Fruit fly (Drosophila melanogaster) whole organism, prepupa: ENCODE data around the gene Vps15.

Experiments
- CG10669 ChIP-seq: fragments of 200-800 bp; sonication (Bioruptor generic); optimal IDR thresholded peaks from 3 replicates; lab custom pipeline; 2018; ENCODE audit warnings: missing biosample characterization, mild to moderate bottlenecking, missing genetic modification characterization, moderate library complexity
- CG11294 ChIP-seq: fragments of 200-800 bp; sonication (Bioruptor generic); IDR thresholded peaks from 2 replicates; pipeline ENCODE4 v1.3.6; 2022; ENCODE audit warnings: missing biosample characterization, missing genetic modification characterization
- CG11762 ChIP-seq: fragments of 200-800 bp; sonication (Bioruptor generic); optimal IDR thresholded peaks from 3 replicates; lab custom pipeline; 2016; ENCODE audit warnings: missing biosample characterization, missing genetic modification characterization; ENCODE audit not compliant: insufficient read depth
- CG11902 ChIP-seq: fragments of 200-800 bp; sonication (Bioruptor generic); optimal IDR thresholded peaks from 3 replicates; lab custom pipeline; 2016; ENCODE audit warnings: missing biosample characterization, missing genetic modification characterization
- CG15336 ChIP-seq: fragments of 200-800 bp; sonication (Bioruptor generic); IDR thresholded peaks from 2 replicates; pipeline ENCODE4 v1.3.6; 2022; ENCODE audit warnings: missing biosample characterization, missing genetic modification characterization
- CG3032 ChIP-seq: fragments of 200-800 bp; optimal IDR thresholded peaks from 2 replicates; lab custom pipeline; 2019; ENCODE audit warnings: missing biosample characterization, mild to moderate bottlenecking, missing genetic modification characterization, moderate library complexity
- CG31627 ChIP-seq: fragments of 200-800 bp; sonication (Bioruptor generic); optimal IDR thresholded peaks from 3 replicates; lab custom pipeline; 2016; ENCODE audit warnings: missing biosample characterization, missing genetic modification characterization
- CG32006 ChIP-seq: fragments of 200-800 bp; sonication (Bioruptor generic); optimal IDR thresholded peaks from 3 replicates; lab custom pipeline; 2017; ENCODE audit warnings: missing biosample characterization, mild to moderate bottlenecking, missing genetic modification characterization
- CG34406 ChIP-seq: fragments of 200-800 bp; sonication (Bioruptor generic); optimal IDR thresholded peaks from 3 replicates; lab custom pipeline; 2016; ENCODE audit warnings: missing biosample characterization, missing genetic modification characterization
- CG4318 ChIP-seq: fragments of 200-800 bp; sonication (Bioruptor generic); optimal IDR thresholded peaks from 3 replicates; lab custom pipeline; 2017; ENCODE audit warnings: missing biosample characterization, mild to moderate bottlenecking, missing genetic modification characterization
- CG6163 ChIP-seq: fragments of 200-800 bp; sonication (Bioruptor generic); IDR thresholded peaks from 3 replicates; pipeline ENCODE4 v1.3.6; 2022; ENCODE audit warnings: missing biosample characterization, missing genetic modification characterization
- CG6276 ChIP-seq: fragments of 200-800 bp; sonication (Bioruptor generic); optimal IDR thresholded peaks from 2 replicates; lab custom pipeline; 2017; ENCODE audit warnings: missing biosample characterization, mild to moderate bottlenecking, missing genetic modification characterization
- CG6792 ChIP-seq: fragments of 200-800 bp; sonication (Bioruptor generic); optimal IDR thresholded peaks from 3 replicates; lab custom pipeline; 2016; ENCODE audit warnings: missing biosample characterization, missing genetic modification characterization
- CG6808 ChIP-seq: fragments of 200-800 bp; sonication (Bioruptor generic); optimal IDR thresholded peaks from 3 replicates; lab custom pipeline; 2017; ENCODE audit warnings: missing biosample characterization, missing genetic modification characterization, mild to moderate bottlenecking, moderate library complexity, missing genetic modification reagents
- CG6854 ChIP-seq: fragments of 200-800 bp; sonication (Bioruptor generic); optimal IDR thresholded peaks from 2 replicates; lab custom pipeline; 2017; ENCODE audit warnings: missing biosample characterization, mild to moderate bottlenecking, missing genetic modification characterization
- CG7368 ChIP-seq: fragments of 200-800 bp; sonication (Bioruptor generic); optimal IDR thresholded peaks from 3 replicates; lab custom pipeline; 2016; ENCODE audit warnings: missing biosample characterization, missing genetic modification characterization
- CG8119 ChIP-seq: fragments of 200-800 bp; sonication (Bioruptor generic); IDR thresholded peaks from 3 replicates; pipeline ENCODE4 v1.3.6; 2022; ENCODE audit warnings: missing biosample characterization, missing genetic modification characterization
- CG9139 ChIP-seq: fragments of 200-800 bp; sonication (Bioruptor generic); optimal IDR thresholded peaks from 3 replicates; lab custom pipeline; 2017; ENCODE audit warnings: missing biosample characterization, mild to moderate bottlenecking, missing genetic modification characterization
- Eip75B ChIP-seq: fragments of 200-800 bp; sonication (Bioruptor generic); optimal IDR thresholded peaks from 3 replicates; lab custom pipeline; 2016; ENCODE audit warnings: missing biosample characterization, missing genetic modification characterization
- Eip78C ChIP-seq: fragments of 200-800 bp; sonication (Bioruptor generic); peaks from one replicate; lab custom pipeline; 2016; ENCODE audit warnings: missing biosample characterization, missing genetic modification characterization
- Eip93F ChIP-seq: fragments of 200-800 bp; sonication (Bioruptor generic); optimal IDR thresholded peaks from 2 replicates; lab custom pipeline; 2016; ENCODE audit warnings: missing biosample characterization, mild to moderate bottlenecking, missing genetic modification characterization
- Ets21C ChIP-seq: fragments of 200-800 bp; sonication (Bioruptor generic); optimal IDR thresholded peaks from 3 replicates; lab custom pipeline; 2016; ENCODE audit warnings: missing biosample characterization, missing genetic modification characterization
- Ets96B ChIP-seq: fragments of 200-800 bp; optimal IDR thresholded peaks from 2 replicates; lab custom pipeline; 2019; ENCODE audit warnings: missing biosample characterization, mild to moderate bottlenecking, missing genetic modification characterization, moderate library complexity
- Hr38 ChIP-seq: sonication (Bioruptor generic); optimal IDR thresholded peaks from 2 replicates; lab custom pipeline; 2016; ENCODE audit warnings: missing biosample characterization, missing genetic modification characterization
- Hr39 ChIP-seq: fragments of 200-800 bp; sonication (Bioruptor generic); optimal IDR thresholded peaks from 2 replicates; lab custom pipeline; 2016; ENCODE audit warnings: missing biosample characterization, missing genetic modification characterization
- Hr4 ChIP-seq: fragments of 200-800 bp; sonication (Bioruptor generic); optimal IDR thresholded peaks from 3 replicates; lab custom pipeline; 2016; ENCODE audit warnings: missing biosample characterization, missing genetic modification characterization
- Lpt ChIP-seq: fragments of 200-800 bp; sonication (Bioruptor generic); optimal IDR thresholded peaks from 3 replicates; lab custom pipeline; 2016; ENCODE audit warnings: missing biosample characterization, missing genetic modification characterization
- Met ChIP-seq: fragments of 200-800 bp; sonication (Bioruptor generic); optimal IDR thresholded peaks from 3 replicates; lab custom pipeline; 2016; ENCODE audit warnings: missing biosample characterization, missing genetic modification characterization
- OdsH ChIP-seq: fragments of 200-800 bp; sonication (Bioruptor generic); optimal IDR thresholded peaks from 3 replicates; lab custom pipeline; 2016; ENCODE audit warnings: missing biosample characterization, missing genetic modification characterization
- Smox ChIP-seq: fragments of 200-800 bp; sonication (Bioruptor generic); optimal IDR thresholded peaks from 3 replicates; lab custom pipeline; 2016; ENCODE audit warnings: missing biosample characterization, missing genetic modification characterization
- Sox102F ChIP-seq: fragments of 200-800 bp; sonication (Bioruptor generic); optimal IDR thresholded peaks from 2 replicates; lab custom pipeline; 2016; ENCODE audit warnings: missing biosample characterization, mild to moderate bottlenecking, missing genetic modification characterization
- Sox14 ChIP-seq: fragments of 200-800 bp; sonication (Bioruptor generic); optimal IDR thresholded peaks from 3 replicates; lab custom pipeline; 2016; ENCODE audit warnings: missing biosample characterization, missing genetic modification characterization
- Sox15 ChIP-seq: fragments of 200-800 bp; sonication (Bioruptor generic); optimal IDR thresholded peaks from 3 replicates; lab custom pipeline; 2016; ENCODE audit warnings: missing biosample characterization, missing genetic modification characterization
- achi ChIP-seq: fragments of 200-800 bp; sonication (Bioruptor generic); optimal IDR thresholded peaks from 3 replicates; lab custom pipeline; 2016; ENCODE audit warnings: missing biosample characterization, missing genetic modification characterization
- cyc ChIP-seq: fragments of 200-800 bp; sonication (Bioruptor generic); optimal IDR thresholded peaks from 3 replicates; lab custom pipeline; 2016; ENCODE audit warnings: missing biosample characterization, missing genetic modification characterization
- dac ChIP-seq: fragments of 200-800 bp; sonication (Bioruptor generic); optimal IDR thresholded peaks from 2 replicates; lab custom pipeline; 2017; ENCODE audit warnings: missing biosample characterization, mild to moderate bottlenecking, missing genetic modification characterization
- dsx ChIP-seq: fragments of 200-800 bp; optimal IDR thresholded peaks from 3 replicates; lab custom pipeline; 2019; ENCODE audit warnings: missing biosample characterization, mild to moderate bottlenecking, missing genetic modification characterization, moderate library complexity; ENCODE audit not compliant: poor library complexity, severe bottlenecking
- eg ChIP-seq: fragments of 200-800 bp; sonication (Bioruptor generic); IDR thresholded peaks from 3 replicates; pipeline ENCODE4 v1.3.6; 2022; ENCODE audit warnings: missing biosample characterization, missing genetic modification characterization
- esn ChIP-seq: fragments of 200-800 bp; sonication (Bioruptor generic); optimal IDR thresholded peaks from 2 replicates; lab custom pipeline; 2016; ENCODE audit warnings: missing biosample characterization, mild to moderate bottlenecking, missing genetic modification characterization, moderate library complexity
- fd59A ChIP-seq: fragments of 200-800 bp; sonication (Bioruptor generic); optimal IDR thresholded peaks from 2 replicates; lab custom pipeline; 2017; ENCODE audit warnings: missing biosample characterization, mild to moderate bottlenecking, missing genetic modification characterization, missing genetic modification reagents
- fd85E ChIP-seq: fragments of 200-800 bp; sonication (Bioruptor generic); optimal IDR thresholded peaks from 3 replicates; lab custom pipeline; 2016; ENCODE audit warnings: missing biosample characterization, missing genetic modification characterization
- lz ChIP-seq: fragments of 200-800 bp; sonication (Bioruptor generic); optimal IDR thresholded peaks from 3 replicates; lab custom pipeline; 2016; ENCODE audit warnings: missing biosample characterization, missing genetic modification characterization
- net ChIP-seq: fragments of 200-800 bp; sonication (Bioruptor generic); optimal IDR thresholded peaks from 3 replicates; lab custom pipeline; 2016; ENCODE audit warnings: missing biosample characterization, missing genetic modification characterization
- pdm3 ChIP-seq: fragments of 200-800 bp; sonication (Bioruptor generic); optimal IDR thresholded peaks from 3 replicates; lab custom pipeline; 2016; ENCODE audit warnings: missing biosample characterization, missing genetic modification characterization
- salr ChIP-seq, 2 experiments: fragments of 200-800 bp; sonication (Bioruptor generic); optimal IDR thresholded peaks; 3 replicates each; lab custom pipeline; 2016 to 2018; ENCODE audit warnings: missing biosample characterization in 2 of 2, missing genetic modification characterization in 2 of 2, mild to moderate bottlenecking in 1 of 2
- spab ChIP-seq: fragments of 200-800 bp; sonication (Bioruptor generic); optimal IDR thresholded peaks from 2 replicates; lab custom pipeline; 2017; ENCODE audit warnings: missing biosample characterization, mild to moderate bottlenecking, missing genetic modification characterization, missing genetic modification reagents
- ss ChIP-seq, 2 experiments: fragments of 200-800 bp; sonication (Bioruptor generic); optimal IDR thresholded peaks; 2 replicates in 1 of 2; 3 replicates in 1 of 2; lab custom pipeline; 2017 to 2018; ENCODE audit warnings: mild to moderate bottlenecking in 2 of 2, missing biosample characterization in 2 of 2, missing genetic modification characterization in 2 of 2, moderate library complexity in 1 of 2
- svp ChIP-seq: fragments of 200-800 bp; sonication (Bioruptor generic); peaks from one replicate; lab custom pipeline; 2016; ENCODE audit warnings: missing biosample characterization, missing genetic modification characterization
- topi ChIP-seq: fragments of 200-800 bp; sonication (Bioruptor generic); optimal IDR thresholded peaks from 3 replicates; lab custom pipeline; 2016; ENCODE audit warnings: missing biosample characterization, missing genetic modification characterization
- vri ChIP-seq: fragments of 200-800 bp; sonication (Bioruptor generic); optimal IDR thresholded peaks from 3 replicates; lab custom pipeline; 2016; ENCODE audit warnings: missing biosample characterization, mild to moderate bottlenecking, missing genetic modification characterization

Gene Vps15

DNA sequence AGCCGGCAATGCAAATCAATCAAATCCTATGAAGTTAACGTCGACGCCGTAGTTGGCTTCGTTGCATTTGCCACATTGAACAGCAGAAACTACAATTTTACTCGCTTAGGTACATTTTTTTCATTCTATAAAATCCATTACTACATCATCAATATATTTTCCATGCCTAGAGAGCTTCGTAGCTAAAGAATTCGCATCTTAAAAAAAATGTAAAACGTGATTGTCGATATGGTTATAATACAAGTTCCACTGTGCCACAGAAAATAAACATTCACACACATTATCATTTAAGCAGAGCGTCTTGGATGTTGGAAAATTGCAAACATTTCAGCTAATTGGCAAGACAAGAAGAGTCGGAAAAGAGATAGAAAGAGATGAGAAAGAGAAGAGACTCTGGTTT lies 17.7 kb downstream of the Vps15 start (continued):
- TF ChIP-seq Sox15 (GFP tag; lab: Kevin White, UChicago) (no peak), Hr4 (peak; percentile 54), CG34406 (GFP tag; lab: Kevin White, UChicago) (no peak), CG6163 (no peak), CG6276 (GFP tag; lab: Kevin White, UChicago) (no peak), salr (GFP tag; optimal IDR thresholded peaks at IDR 0.05; lab: Kevin White, UChicago) (no peak)
- TF ChIP-seq, all 60 proteins: peak for 10

DNA sequence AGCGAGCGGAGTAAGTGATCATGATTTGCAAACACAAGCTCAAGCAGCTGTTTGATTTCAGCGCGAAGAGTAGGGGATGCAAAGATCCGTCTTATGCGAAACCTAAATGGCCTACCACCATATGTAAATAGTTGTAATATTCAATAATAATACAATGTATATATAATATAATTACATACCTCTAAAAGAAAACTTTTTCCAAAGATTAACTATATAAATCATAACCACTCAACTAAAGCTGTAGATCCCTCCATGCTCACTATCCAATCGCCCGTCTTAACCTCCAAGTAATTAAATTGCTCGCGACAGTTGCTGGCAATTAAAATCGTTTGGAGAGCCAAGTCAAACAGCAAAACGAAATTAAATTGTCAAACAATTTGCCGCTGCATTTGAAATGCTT lies 18.3 kb downstream of the Vps15 start:
- TF ChIP-seq CG6163 (peak; percentile 94), net (GFP tag; lab: Kevin White, UChicago) (peak; percentile 79), CG3032 (tag; lab: Kevin White, UChicago) (peak; percentile 82), CG9139 (GFP tag; lab: Kevin White, UChicago) (peak; percentile 54), achi (GFP tag; lab: Kevin White, UChicago) (peak; percentile 88), Eip78C (peak; percentile 93), lz (GFP tag; lab: Kevin White, UChicago) (peak; percentile 71), Sox15 (GFP tag; lab: Kevin White, UChicago) (peak; percentile 67), topi (GFP tag; lab: Kevin White, UChicago) (peak; percentile 75), dsx (GFP tag; lab: Kevin White, UChicago) (no peak), fd85E (no peak), Ets21C (peak; percentile 35), vri (GFP tag; lab: Kevin White, UChicago) (no peak), cyc (GFP tag; lab: Kevin White, UChicago) (peak; percentile 58), dac (peak; percentile 84), spab (peak; percentile 78), Hr39 (GFP tag; lab: Kevin White, UChicago) (peak; percentile 62), CG15336 (peak; percentile 96), CG7368 (GFP tag; lab: Kevin White, UChicago) (peak; percentile 79), CG11902 (peak; percentile 72), Met (peak; percentile 76), Lpt (peak; percentile 77), OdsH (GFP tag; lab: Kevin White, UChicago) (peak; percentile 91), Sox14 (GFP tag; lab: Kevin White, UChicago) (peak; percentile 63), CG6854 (no peak), Smox (peak; percentile 71), CG11762 (GFP tag; lab: Kevin White, UChicago) (peak; percentile 79), Eip93F (GFP tag; lab: Kevin White, UChicago) (peak; percentile 46), fd59A (peak; percentile 68), CG8119 (GFP tag; lab: Robert Waterston, UW) (peak; percentile 95), Sox102F (GFP tag; lab: Kevin White, UChicago) (peak; percentile 73), CG31627 (GFP tag; lab: Kevin White, UChicago) (peak; percentile 60), ss (GFP tag; optimal IDR thresholded peaks at IDR 0.05; lab: Kevin White, UChicago) (peak in 1 of 2 experiments; percentile 61), eg (GFP tag; lab: Robert Waterston, UW) (peak; percentile 96), Ets96B (tag; lab: Kevin White, UChicago) (peak; percentile 83), CG6276 (GFP tag; lab: Kevin White, UChicago) (peak; percentile 91), CG11294 (GFP tag; lab: Robert Waterston, UW) (peak; percentile 92), CG10669 (peak; percentile 78), Eip75B (GFP tag; lab: Kevin White, UChicago) (peak; percentile 58), svp (peak; percentile 65), Hr38 (GFP tag; lab: Kevin White, UChicago) (no peak), salr (GFP tag; optimal IDR thresholded peaks at IDR 0.05; lab: Kevin White, UChicago) (peak; percentile 52 to 54), esn (GFP tag; lab: Kevin White, UChicago) (peak; percentile 79), CG6792 (GFP tag; lab: Kevin White, UChicago) (peak; percentile 80), pdm3 (GFP tag; lab: Kevin White, UChicago) (peak; percentile 71), CG6808 (GFP tag; lab: Kevin White, UChicago) (peak; percentile 73), CG4318 (GFP tag; lab: Kevin White, UChicago) (peak; percentile 84), CG32006 (peak; percentile 95)
